Worm (Caenorhabditis elegans) whole organism, mixed stage, embryonic: ENCODE measurements around the gene C44C10.5.

Experiments used
- bed-3 ChIP-seq: fragments of 200-800 bp; sonication (Bioruptor generic); optimal IDR thresholded peaks from 3 replicates; lab custom pipeline; 2018; ENCODE audit warnings: mild to moderate bottlenecking, missing genetic modification characterization, moderate library complexity, missing compliant biosample characterization
- unc-62 ChIP-seq: fragments of 150-350 bp; optimal IDR thresholded peaks from 2 replicates; lab custom pipeline; 2014; ENCODE audit warnings: missing biosample characterization, missing genetic modification reagents, missing genetic modification characterization
- ztf-11 ChIP-seq: fragments of 150-350 bp; optimal IDR thresholded peaks from 2 replicates; lab custom pipeline; 2014; ENCODE audit warnings: missing biosample characterization, missing genetic modification characterization

DNA sequence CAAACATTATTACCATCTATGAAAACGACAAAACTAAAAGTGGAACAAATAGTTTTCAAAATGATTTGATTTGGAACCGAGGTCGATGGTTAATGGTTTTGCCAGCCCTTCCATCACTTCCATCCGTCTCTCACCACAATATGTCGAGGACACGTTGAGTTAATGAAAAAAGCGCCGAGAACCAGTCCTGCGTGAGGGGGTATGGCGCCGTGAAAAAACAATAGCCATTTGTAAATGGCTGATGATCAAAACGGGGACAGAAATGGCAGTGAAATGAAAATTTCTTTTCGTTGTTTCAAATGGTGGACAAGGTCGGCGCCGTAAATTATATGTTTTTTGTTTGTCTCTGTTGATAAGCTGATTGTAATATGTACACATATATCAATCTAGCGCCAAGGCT, 29.7 kb downstream of the C44C10.5 start:
- TF ChIP-seq bed-3 (GFP tag; lab: Kevin White, UChicago) (no peak), ztf-11 (tag; lab: Kevin White, UChicago) (no peak), unc-62 (GFP tag; lab: Kevin White, UChicago) (no peak)
